Fruit fly (Drosophila melanogaster) whole organism, prepupa: ENCODE results near the gene CG31347.
A peak's percentile ranks its signal among the peaks of the same experiment; 100 is the strongest.

Source experiments
- Blimp-1 ChIP-seq: fragments of 200-800 bp; sonication (Bioruptor generic); optimal IDR thresholded peaks from 3 replicates; lab custom pipeline; 2017; ENCODE audit warnings: missing biosample characterization, missing genetic modification characterization, mild to moderate bottlenecking, moderate library complexity, missing genetic modification reagents
- CG10631 ChIP-seq: fragments of 200-800 bp; sonication (Bioruptor generic); optimal IDR thresholded peaks from 2 replicates; lab custom pipeline; 2016; ENCODE audit warnings: missing biosample characterization, missing genetic modification characterization
- CG11762 ChIP-seq: fragments of 200-800 bp; sonication (Bioruptor generic); optimal IDR thresholded peaks from 3 replicates; lab custom pipeline; 2016; ENCODE audit warnings: missing biosample characterization, missing genetic modification characterization; ENCODE audit not compliant: insufficient read depth
- CG11902 ChIP-seq: fragments of 200-800 bp; sonication (Bioruptor generic); optimal IDR thresholded peaks from 3 replicates; lab custom pipeline; 2016; ENCODE audit warnings: missing biosample characterization, missing genetic modification characterization
- CG15336 ChIP-seq: fragments of 200-800 bp; sonication (Bioruptor generic); IDR thresholded peaks from 2 replicates; pipeline ENCODE4 v1.3.6; 2022; ENCODE audit warnings: missing biosample characterization, missing genetic modification characterization
- CG16779 ChIP-seq: fragments of 200-800 bp; sonication (Bioruptor generic); optimal IDR thresholded peaks from 3 replicates; lab custom pipeline; 2017; ENCODE audit warnings: missing biosample characterization, mild to moderate bottlenecking, missing genetic modification characterization
- CG32006 ChIP-seq: fragments of 200-800 bp; sonication (Bioruptor generic); optimal IDR thresholded peaks from 3 replicates; lab custom pipeline; 2017; ENCODE audit warnings: missing biosample characterization, mild to moderate bottlenecking, missing genetic modification characterization
- CG34406 ChIP-seq: fragments of 200-800 bp; sonication (Bioruptor generic); optimal IDR thresholded peaks from 3 replicates; lab custom pipeline; 2016; ENCODE audit warnings: missing biosample characterization, missing genetic modification characterization
- CG3919 ChIP-seq: fragments of 200-800 bp; sonication (Bioruptor generic); optimal IDR thresholded peaks from 3 replicates; lab custom pipeline; 2016; ENCODE audit warnings: missing biosample characterization, missing genetic modification characterization
- CG4318 ChIP-seq: fragments of 200-800 bp; sonication (Bioruptor generic); optimal IDR thresholded peaks from 3 replicates; lab custom pipeline; 2017; ENCODE audit warnings: missing biosample characterization, mild to moderate bottlenecking, missing genetic modification characterization
- CG6163 ChIP-seq: fragments of 200-800 bp; sonication (Bioruptor generic); IDR thresholded peaks from 3 replicates; pipeline ENCODE4 v1.3.6; 2022; ENCODE audit warnings: missing biosample characterization, missing genetic modification characterization
- CG6276 ChIP-seq: fragments of 200-800 bp; sonication (Bioruptor generic); optimal IDR thresholded peaks from 2 replicates; lab custom pipeline; 2017; ENCODE audit warnings: missing biosample characterization, mild to moderate bottlenecking, missing genetic modification characterization
- CG6808 ChIP-seq: fragments of 200-800 bp; sonication (Bioruptor generic); optimal IDR thresholded peaks from 3 replicates; lab custom pipeline; 2017; ENCODE audit warnings: missing biosample characterization, missing genetic modification characterization, mild to moderate bottlenecking, moderate library complexity, missing genetic modification reagents
- CG6854 ChIP-seq: fragments of 200-800 bp; sonication (Bioruptor generic); optimal IDR thresholded peaks from 2 replicates; lab custom pipeline; 2017; ENCODE audit warnings: missing biosample characterization, mild to moderate bottlenecking, missing genetic modification characterization
- CG7368 ChIP-seq: fragments of 200-800 bp; sonication (Bioruptor generic); optimal IDR thresholded peaks from 3 replicates; lab custom pipeline; 2016; ENCODE audit warnings: missing biosample characterization, missing genetic modification characterization
- CG8119 ChIP-seq: fragments of 200-800 bp; sonication (Bioruptor generic); IDR thresholded peaks from 3 replicates; pipeline ENCODE4 v1.3.6; 2022; ENCODE audit warnings: missing biosample characterization, missing genetic modification characterization
- CG8319 ChIP-seq: fragments of 200-800 bp; sonication (Bioruptor generic); optimal IDR thresholded peaks from 3 replicates; lab custom pipeline; 2016; ENCODE audit warnings: missing biosample characterization, missing genetic modification characterization
- CG8632 ChIP-seq: fragments of 200-800 bp; sonication (Bioruptor generic); optimal IDR thresholded peaks from 3 replicates; lab custom pipeline; 2016; ENCODE audit warnings: missing biosample characterization, missing genetic modification characterization
- CG9139 ChIP-seq: fragments of 200-800 bp; sonication (Bioruptor generic); optimal IDR thresholded peaks from 3 replicates; lab custom pipeline; 2017; ENCODE audit warnings: missing biosample characterization, mild to moderate bottlenecking, missing genetic modification characterization
- Eip75B ChIP-seq: fragments of 200-800 bp; sonication (Bioruptor generic); optimal IDR thresholded peaks from 3 replicates; lab custom pipeline; 2016; ENCODE audit warnings: missing biosample characterization, missing genetic modification characterization
- Eip93F ChIP-seq: fragments of 200-800 bp; sonication (Bioruptor generic); optimal IDR thresholded peaks from 2 replicates; lab custom pipeline; 2016; ENCODE audit warnings: missing biosample characterization, mild to moderate bottlenecking, missing genetic modification characterization
- Ets21C ChIP-seq: fragments of 200-800 bp; sonication (Bioruptor generic); optimal IDR thresholded peaks from 3 replicates; lab custom pipeline; 2016; ENCODE audit warnings: missing biosample characterization, missing genetic modification characterization
- Ets96B ChIP-seq: fragments of 200-800 bp; optimal IDR thresholded peaks from 2 replicates; lab custom pipeline; 2019; ENCODE audit warnings: missing biosample characterization, mild to moderate bottlenecking, missing genetic modification characterization, moderate library complexity
- Gug ChIP-seq: fragments of 200-800 bp; sonication (Bioruptor generic); IDR thresholded peaks from 2 replicates; pipeline ENCODE4 v1.3.6; 2022; ENCODE audit warnings: missing biosample characterization, missing genetic modification characterization
- Hr38 ChIP-seq: sonication (Bioruptor generic); optimal IDR thresholded peaks from 2 replicates; lab custom pipeline; 2016; ENCODE audit warnings: missing biosample characterization, missing genetic modification characterization
- Hr39 ChIP-seq: fragments of 200-800 bp; sonication (Bioruptor generic); optimal IDR thresholded peaks from 2 replicates; lab custom pipeline; 2016; ENCODE audit warnings: missing biosample characterization, missing genetic modification characterization
- Hr4 ChIP-seq: fragments of 200-800 bp; sonication (Bioruptor generic); optimal IDR thresholded peaks from 3 replicates; lab custom pipeline; 2016; ENCODE audit warnings: missing biosample characterization, missing genetic modification characterization
- Lpt ChIP-seq: fragments of 200-800 bp; sonication (Bioruptor generic); optimal IDR thresholded peaks from 3 replicates; lab custom pipeline; 2016; ENCODE audit warnings: missing biosample characterization, missing genetic modification characterization
- Met ChIP-seq: fragments of 200-800 bp; sonication (Bioruptor generic); optimal IDR thresholded peaks from 3 replicates; lab custom pipeline; 2016; ENCODE audit warnings: missing biosample characterization, missing genetic modification characterization
- OdsH ChIP-seq: fragments of 200-800 bp; sonication (Bioruptor generic); optimal IDR thresholded peaks from 3 replicates; lab custom pipeline; 2016; ENCODE audit warnings: missing biosample characterization, missing genetic modification characterization
- Smox ChIP-seq: fragments of 200-800 bp; sonication (Bioruptor generic); optimal IDR thresholded peaks from 3 replicates; lab custom pipeline; 2016; ENCODE audit warnings: missing biosample characterization, missing genetic modification characterization
- Sox102F ChIP-seq: fragments of 200-800 bp; sonication (Bioruptor generic); optimal IDR thresholded peaks from 2 replicates; lab custom pipeline; 2016; ENCODE audit warnings: missing biosample characterization, mild to moderate bottlenecking, missing genetic modification characterization
- Sox14 ChIP-seq: fragments of 200-800 bp; sonication (Bioruptor generic); optimal IDR thresholded peaks from 3 replicates; lab custom pipeline; 2016; ENCODE audit warnings: missing biosample characterization, missing genetic modification characterization
- Sox15 ChIP-seq: fragments of 200-800 bp; sonication (Bioruptor generic); optimal IDR thresholded peaks from 3 replicates; lab custom pipeline; 2016; ENCODE audit warnings: missing biosample characterization, missing genetic modification characterization
- acj6 ChIP-seq: fragments of 200-800 bp; sonication (Bioruptor generic); optimal IDR thresholded peaks from 3 replicates; lab custom pipeline; 2016; ENCODE audit warnings: missing biosample characterization, missing genetic modification characterization
- dac ChIP-seq: fragments of 200-800 bp; sonication (Bioruptor generic); optimal IDR thresholded peaks from 2 replicates; lab custom pipeline; 2017; ENCODE audit warnings: missing biosample characterization, mild to moderate bottlenecking, missing genetic modification characterization
- dsx ChIP-seq: fragments of 200-800 bp; optimal IDR thresholded peaks from 3 replicates; lab custom pipeline; 2019; ENCODE audit warnings: missing biosample characterization, mild to moderate bottlenecking, missing genetic modification characterization, moderate library complexity; ENCODE audit not compliant: poor library complexity, severe bottlenecking
- eg ChIP-seq: fragments of 200-800 bp; sonication (Bioruptor generic); IDR thresholded peaks from 3 replicates; pipeline ENCODE4 v1.3.6; 2022; ENCODE audit warnings: missing biosample characterization, missing genetic modification characterization
- esn ChIP-seq: fragments of 200-800 bp; sonication (Bioruptor generic); optimal IDR thresholded peaks from 2 replicates; lab custom pipeline; 2016; ENCODE audit warnings: missing biosample characterization, mild to moderate bottlenecking, missing genetic modification characterization, moderate library complexity
- fd85E ChIP-seq: fragments of 200-800 bp; sonication (Bioruptor generic); optimal IDR thresholded peaks from 3 replicates; lab custom pipeline; 2016; ENCODE audit warnings: missing biosample characterization, missing genetic modification characterization
- fkh ChIP-seq: fragments of 200-800 bp; sonication (Bioruptor generic); optimal IDR thresholded peaks from 3 replicates; lab custom pipeline; 2017; ENCODE audit warnings: missing biosample characterization, mild to moderate bottlenecking, missing genetic modification characterization, moderate library complexity
- lz ChIP-seq: fragments of 200-800 bp; sonication (Bioruptor generic); optimal IDR thresholded peaks from 3 replicates; lab custom pipeline; 2016; ENCODE audit warnings: missing biosample characterization, missing genetic modification characterization
- net ChIP-seq: fragments of 200-800 bp; sonication (Bioruptor generic); optimal IDR thresholded peaks from 3 replicates; lab custom pipeline; 2016; ENCODE audit warnings: missing biosample characterization, missing genetic modification characterization
- pdm3 ChIP-seq: fragments of 200-800 bp; sonication (Bioruptor generic); optimal IDR thresholded peaks from 3 replicates; lab custom pipeline; 2016; ENCODE audit warnings: missing biosample characterization, missing genetic modification characterization
- spab ChIP-seq: fragments of 200-800 bp; sonication (Bioruptor generic); optimal IDR thresholded peaks from 2 replicates; lab custom pipeline; 2017; ENCODE audit warnings: missing biosample characterization, mild to moderate bottlenecking, missing genetic modification characterization, missing genetic modification reagents
- ss ChIP-seq, 2 experiments: fragments of 200-800 bp; sonication (Bioruptor generic); optimal IDR thresholded peaks; 2 replicates in 1 of 2; 3 replicates in 1 of 2; lab custom pipeline; 2017 to 2018; ENCODE audit warnings: mild to moderate bottlenecking in 2 of 2, missing biosample characterization in 2 of 2, missing genetic modification characterization in 2 of 2, moderate library complexity in 1 of 2
- svp ChIP-seq: fragments of 200-800 bp; sonication (Bioruptor generic); peaks from one replicate; lab custom pipeline; 2016; ENCODE audit warnings: missing biosample characterization, missing genetic modification characterization
- topi ChIP-seq: fragments of 200-800 bp; sonication (Bioruptor generic); optimal IDR thresholded peaks from 3 replicates; lab custom pipeline; 2016; ENCODE audit warnings: missing biosample characterization, missing genetic modification characterization
- vri ChIP-seq: fragments of 200-800 bp; sonication (Bioruptor generic); optimal IDR thresholded peaks from 3 replicates; lab custom pipeline; 2016; ENCODE audit warnings: missing biosample characterization, mild to moderate bottlenecking, missing genetic modification characterization

Gene CG31347

DNA sequence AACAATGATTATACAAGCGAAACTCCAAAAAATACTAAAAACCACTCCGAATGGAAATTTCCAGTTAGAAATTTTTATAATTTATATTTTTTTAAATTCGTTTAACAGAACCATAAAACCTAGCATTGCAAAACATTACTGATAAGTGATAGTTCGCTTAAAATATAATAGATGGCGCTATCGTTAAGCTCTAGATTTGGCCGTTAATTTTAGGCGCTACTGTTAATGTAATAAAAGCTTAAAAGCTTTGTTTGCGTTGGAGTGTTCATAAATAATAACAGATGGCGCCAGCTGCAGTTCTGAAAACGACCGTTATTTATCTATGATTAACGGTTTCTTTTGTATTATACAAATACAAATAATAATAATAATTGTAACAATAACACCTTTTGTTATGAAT is 31.4 kb upstream of the CG31347 start (continued):
- no peak for TF ChIP-seq CG15336 (GFP tag; lab: Robert Waterston, UW)
- TF ChIP-seq OdsH = peak; percentile 14
- TF ChIP-seq Sox15 (GFP tag; lab: Kevin White, UChicago) = no peak

DNA sequence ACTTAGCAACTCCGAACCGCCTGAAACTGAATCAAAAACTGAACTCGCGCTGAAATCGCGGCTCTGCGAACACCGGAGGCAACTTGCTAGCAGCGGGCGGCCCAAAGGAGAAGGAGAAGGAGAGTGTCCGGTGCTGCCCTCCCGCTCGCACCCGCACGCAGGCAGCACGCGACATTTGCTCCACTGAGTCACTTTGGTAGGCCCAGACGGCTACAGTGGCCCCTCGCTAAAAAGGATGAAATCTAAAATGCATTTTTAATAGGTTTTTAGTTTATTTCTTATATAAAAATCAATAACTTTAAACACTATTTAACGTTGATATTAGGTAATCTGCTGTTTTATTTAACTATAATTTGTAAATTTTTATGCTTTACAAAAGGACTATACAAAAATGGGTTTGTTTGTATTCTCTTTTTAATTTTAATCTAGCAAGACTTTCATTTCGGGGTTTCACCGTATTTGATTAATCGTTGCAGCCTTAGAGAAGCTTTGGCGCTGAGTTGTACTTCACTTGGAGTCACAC is 30.1 kb upstream of the CG31347 start, which contains the start of gene Men:
Gene Men (minus strand): TSS at position 51 of the 523 bp plus-strand sequence.
- TF ChIP-seq CG8119 (GFP tag; lab: Robert Waterston, UW) (peak; percentile 78), CG6854 (GFP tag; lab: Kevin White, UChicago) (no peak), fkh (GFP tag; lab: Kevin White, UChicago) (no peak), topi (GFP tag; lab: Kevin White, UChicago) (peak; percentile 59), CG6276 (GFP tag; lab: Kevin White, UChicago) (peak; percentile 59), Hr38 (no peak), CG8319 (no peak), Met (GFP tag; lab: Kevin White, UChicago) (peak; percentile 61), Lpt (peak; percentile 49), CG6163 (peak; percentile 60; the same call in 2 of the 3 replicates), CG11762 (GFP tag; lab: Kevin White, UChicago) (peak; percentile 47), CG32006 (peak; percentile 73), Sox14 (GFP tag; lab: Kevin White, UChicago) (peak; percentile 37), dac (GFP tag; lab: Kevin White, UChicago) (no peak), ss (GFP tag; optimal IDR thresholded peaks at IDR 0.05; lab: Kevin White, UChicago) (peak; percentile 48 to 56), esn (GFP tag; lab: Kevin White, UChicago) (peak; percentile 55), CG16779 (tag; lab: Kevin White, UChicago) (peak; percentile 24), CG6808 (GFP tag; lab: Kevin White, UChicago) (peak; percentile 41), CG9139 (GFP tag; lab: Kevin White, UChicago) (peak; percentile 9), Ets21C (GFP tag; lab: Kevin White, UChicago) (no peak), CG7368 (GFP tag; lab: Kevin White, UChicago) (peak; percentile 21), Eip93F (GFP tag; lab: Kevin White, UChicago) (no peak), net (GFP tag; lab: Kevin White, UChicago) (peak; percentile 39), Sox102F (GFP tag; lab: Kevin White, UChicago) (peak; percentile 38), Blimp-1 (GFP tag; lab: Kevin White, UChicago) (peak; percentile 5), eg (GFP tag; lab: Robert Waterston, UW) (peak; percentile 71), OdsH (peak; percentile 52), Ets96B (tag; lab: Kevin White, UChicago) (peak; percentile 54), acj6 (GFP tag; lab: Kevin White, UChicago) (peak; percentile 52), Hr39 (GFP tag; lab: Kevin White, UChicago) (peak; percentile 19), dsx (GFP tag; lab: Kevin White, UChicago) (peak; percentile 40), Eip75B (GFP tag; lab: Kevin White, UChicago) (peak; percentile 27), Gug (GFP tag; lab: Robert Waterston, UW) (peak; percentile 52; the same call in 1 of the 2 replicates), CG10631 (peak; percentile 32), CG8632 (peak; percentile 53), pdm3 (GFP tag; lab: Kevin White, UChicago) (peak; percentile 52), CG4318 (GFP tag; lab: Kevin White, UChicago) (peak; percentile 56), Hr4 (GFP tag; lab: Kevin White, UChicago) (peak; percentile 74), CG11902 (GFP tag; lab: Kevin White, UChicago) (peak; percentile 24), Smox (GFP tag; lab: Kevin White, UChicago) (peak; percentile 39), CG3919 (GFP tag; lab: Kevin White, UChicago) (peak; percentile 37), spab (GFP tag; lab: Kevin White, UChicago) (peak; percentile 22), CG34406 (GFP tag; lab: Kevin White, UChicago) (peak; percentile 59), Sox15 (GFP tag; lab: Kevin White, UChicago) (no peak), lz (GFP tag; lab: Kevin White, UChicago) (peak; percentile 39), svp (GFP tag; lab: Kevin White, UChicago) (peak; percentile 73), vri (GFP tag; lab: Kevin White, UChicago) (peak; percentile 25), fd85E (no peak)
